Worm (Caenorhabditis elegans): Measurements from ENCODE around the gene nkat-3.

nkat-3 gene

ce11 chrX:15492759-15493158 lies 51.2 kb downstream of the nkat-3 start (continued):
- peak; percentile 73; the same call in 1 of the 2 replicates for TF ChIP-seq dmd-9 (GFP tag; IDR thresholded peaks at IDR 0.05)
- peak; percentile 76 for TF ChIP-seq nhr-28 (tag; optimal IDR thresholded peaks at IDR 0.05)
- peak; percentile 84 for TF ChIP-seq zfp-3 (GFP tag; conservative IDR thresholded peaks at IDR 0.05)
- TF ChIP-seq spr-1 (tag; optimal IDR thresholded peaks at IDR 0.05): peak; percentile 65
- peak; percentile 75 for TF ChIP-seq egl-43 (GFP tag; IDR thresholded peaks at IDR 0.05)
- TF ChIP-seq lir-3 (tag; optimal IDR thresholded peaks at IDR 0.05): no peak
- TF ChIP-seq lin-1 (GFP tag; IDR thresholded peaks at IDR 0.05): peak; percentile 57; the same call in 1 of the 2 replicates
- TF ChIP-seq lsy-2 (tag; optimal IDR thresholded peaks at IDR 0.05): peak; percentile 69 to 84
- peak; percentile 80 for TF ChIP-seq ctbp-1 (GFP tag; IDR thresholded peaks at IDR 0.05)
- peak; percentile 87 for TF ChIP-seq mxl-3 (GFP tag; optimal IDR thresholded peaks at IDR 0.05)
- peak; percentile 53; the same call in 1 of the 2 replicates for TF ChIP-seq mdt-29 (GFP tag; IDR thresholded peaks at IDR 0.05)
- TF ChIP-seq pha-4 (GFP tag; IDR thresholded peaks at IDR 0.05): peak; percentile 53; the same call in 1 of the 2 replicates
- no peak for TF ChIP-seq pha-4 (tag; optimal IDR thresholded peaks at IDR 0.05)
- peak in 1 of 2 experiments; percentile 55 for TF ChIP-seq hif-1 (tag; optimal IDR thresholded peaks at IDR 0.05)
- TF ChIP-seq mes-2 (tag; optimal IDR thresholded peaks at IDR 0.05; ENCODE audit: poor library complexity, severe bottlenecking): peak; percentile 90
- no peak for TF ChIP-seq vab-7 (GFP tag; IDR thresholded peaks at IDR 0.05)
- no peak for TF ChIP-seq sdz-12 (GFP tag; optimal IDR thresholded peaks at IDR 0.05)
- TF ChIP-seq lin-13 (GFP tag; optimal IDR thresholded peaks at IDR 0.05): peak; percentile 90
- TF ChIP-seq zag-1 (tag; optimal IDR thresholded peaks at IDR 0.05): no peak
- peak; percentile 84 for TF ChIP-seq saeg-2 (GFP tag; IDR thresholded peaks at IDR 0.05)
- peak; percentile 67 for TF ChIP-seq T20F7.1 (GFP tag; optimal IDR thresholded peaks at IDR 0.05)
- peak; percentile 65 for TF ChIP-seq nhr-48 (tag; optimal IDR thresholded peaks at IDR 0.05)
- peak; percentile 69 for TF ChIP-seq dpl-1 (GFP tag; optimal IDR thresholded peaks at IDR 0.05)
- TF ChIP-seq unc-62 (GFP tag; optimal IDR thresholded peaks at IDR 0.05 in 1 of 2): no peak
- no peak for TF ChIP-seq unc-62 (tag; optimal IDR thresholded peaks at IDR 0.05)
- TF ChIP-seq duxl-1 (tag; optimal IDR thresholded peaks at IDR 0.05; ENCODE audit: poor library complexity): peak; percentile 61
- no peak for TF ChIP-seq aly-2 (tag; optimal IDR thresholded peaks at IDR 0.05)
- TF ChIP-seq mdl-1 (tag; optimal IDR thresholded peaks at IDR 0.05): peak; percentile 37 to 86
- peak; percentile 93 for TF ChIP-seq hlh-11 (tag; optimal IDR thresholded peaks at IDR 0.05)
- peak; percentile 75 for TF ChIP-seq arid-1 (GFP tag; conservative IDR thresholded peaks at IDR 0.05)
- TF ChIP-seq daf-12 (tag; optimal IDR thresholded peaks at IDR 0.05): no peak
